Worm (Caenorhabditis elegans) whole organism, L2 larva: ENCODE results near the gene twk-34.

Experiments used
- F13H6.1 ChIP-seq: sonication (generic microtip); optimal IDR thresholded peaks from 2 replicates; lab custom pipeline; 2016; ENCODE audit warnings: missing genetic modification characterization, missing compliant biosample characterization
- R02D3.7 ChIP-seq: fragments of 150-350 bp; optimal IDR thresholded peaks from 2 replicates; lab custom pipeline; 2014; ENCODE audit warnings: missing biosample characterization, missing genetic modification characterization
- alr-1 ChIP-seq: fragments of 150-350 bp; optimal IDR thresholded peaks from 2 replicates; lab custom pipeline; 2014; ENCODE audit warnings: missing biosample characterization, missing genetic modification characterization
- aly-2 ChIP-seq: fragments of 150-350 bp; optimal IDR thresholded peaks from 2 replicates; lab custom pipeline; 2014; ENCODE audit warnings: missing biosample characterization, missing genetic modification characterization
- ceh-16 ChIP-seq: fragments of 150-350 bp; optimal IDR thresholded peaks from 2 replicates; lab custom pipeline; 2014; ENCODE audit warnings: missing biosample characterization, missing genetic modification characterization
- ceh-82 ChIP-seq: fragments of 150-350 bp; optimal IDR thresholded peaks from 2 replicates; lab custom pipeline; 2014; ENCODE audit warnings: missing biosample characterization, missing genetic modification characterization
- crh-2 ChIP-seq: sonication (generic microtip); optimal IDR thresholded peaks from 2 replicates; lab custom pipeline; 2017; ENCODE audit warnings: missing biosample characterization, missing genetic modification characterization
- dmd-4 ChIP-seq: sonication (generic microtip); optimal IDR thresholded peaks from 2 replicates; lab custom pipeline; 2017; ENCODE audit warnings: missing biosample characterization, missing genetic modification characterization
- elt-3 ChIP-seq: sonication (generic microtip); optimal IDR thresholded peaks from 2 replicates; lab custom pipeline; 2017; ENCODE audit warnings: missing biosample characterization, missing genetic modification characterization
- fos-1 ChIP-seq: fragments of 150-350 bp; optimal IDR thresholded peaks from 2 replicates; lab custom pipeline; 2014; ENCODE audit warnings: missing biosample characterization, missing genetic modification characterization
- mab-5 ChIP-seq: fragments of 150-350 bp; optimal IDR thresholded peaks from 2 replicates; lab custom pipeline; 2014; ENCODE audit warnings: missing biosample characterization, missing genetic modification characterization
- nhr-12 ChIP-seq: fragments of 150-350 bp; optimal IDR thresholded peaks from 2 replicates; lab custom pipeline; 2014; ENCODE audit warnings: missing biosample characterization, missing genetic modification characterization
- nhr-23 ChIP-seq: fragments of 150-350 bp; optimal IDR thresholded peaks from 2 replicates; lab custom pipeline; 2014; ENCODE audit warnings: missing biosample characterization, missing genetic modification reagents, missing genetic modification characterization
- nhr-6 ChIP-seq: fragments of 150-350 bp; optimal IDR thresholded peaks from 2 replicates; lab custom pipeline; 2014; ENCODE audit warnings: missing biosample characterization, missing genetic modification characterization
- sma-9 ChIP-seq, 2 experiments: fragments of 150-350 bp in 1 of 2; sonication (generic microtip) in 1 of 2; optimal IDR thresholded peaks; 2 replicates each; lab custom pipeline; 2014 to 2016; ENCODE audit warnings: missing genetic modification characterization in 2 of 2, mild to moderate bottlenecking in 1 of 2, missing biosample characterization in 1 of 2, missing compliant biosample characterization in 1 of 2, missing genetic modification reagents in 1 of 2, moderate library complexity in 1 of 2
- unc-39 ChIP-seq: fragments of 150-350 bp; optimal IDR thresholded peaks from 2 replicates; lab custom pipeline; 2014; ENCODE audit warnings: missing biosample characterization, missing genetic modification characterization
- unc-55 ChIP-seq: fragments of 150-350 bp; sonication (generic microtip); optimal IDR thresholded peaks from 3 replicates; lab custom pipeline; 2014; ENCODE audit warnings: missing biosample characterization, missing genetic modification reagents, missing genetic modification characterization
- zag-1 ChIP-seq: fragments of 150-350 bp; optimal IDR thresholded peaks from 2 replicates; lab custom pipeline; 2014; ENCODE audit warnings: missing biosample characterization, missing genetic modification characterization
- ztf-1 ChIP-seq: fragments of 200-800 bp; sonication (Bioruptor generic); conservative IDR thresholded peaks from 2 replicates; pipeline ENCODE4 v1.3.6; 2022; ENCODE audit warnings: missing genetic modification characterization, missing compliant biosample characterization
- ztf-11 ChIP-seq: sonication (generic microtip); optimal IDR thresholded peaks from 2 replicates; lab custom pipeline; 2017; ENCODE audit warnings: missing biosample characterization, missing genetic modification characterization
- ztf-4 ChIP-seq: fragments of 150-350 bp; optimal IDR thresholded peaks from 2 replicates; lab custom pipeline; 2014; ENCODE audit warnings: missing biosample characterization, missing genetic modification characterization

twk-34 gene

DNA sequence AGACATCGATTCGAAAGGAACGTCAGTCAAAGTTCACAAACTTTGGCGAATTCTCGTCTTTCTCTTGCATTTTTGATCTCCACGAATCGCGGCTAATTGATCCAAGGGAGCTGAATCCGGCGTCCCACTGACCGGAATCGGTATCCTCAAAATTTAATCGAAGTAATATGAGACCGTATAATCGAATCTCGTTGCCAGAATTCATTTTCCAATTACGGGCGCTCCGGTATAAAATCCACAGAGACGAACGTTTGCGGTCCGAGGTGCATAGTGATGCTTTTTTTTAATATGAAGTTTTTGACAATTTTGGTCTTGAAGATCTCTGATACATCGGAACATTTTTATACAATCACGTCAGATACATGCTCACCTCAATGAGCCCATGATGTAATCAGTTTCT is 52.9 kb downstream of the twk-34 start:
- TF ChIP-seq ztf-4 (tag; lab: Kevin White, UChicago) (no peak), unc-39 (tag; lab: Kevin White, UChicago) (no peak), sma-9 (GFP tag; optimal IDR thresholded peaks at IDR 0.05; lab: Kevin White, UChicago) (no peak), sma-9 (tag; optimal IDR thresholded peaks at IDR 0.05; lab: Kevin White, UChicago) (no peak), R02D3.7 (tag; lab: Kevin White, UChicago) (no peak), ztf-11 (tag; lab: Kevin White, UChicago) (no peak), crh-2 (tag; lab: Kevin White, UChicago) (no peak), ceh-82 (tag; lab: Kevin White, UChicago) (no peak), alr-1 (tag; lab: Kevin White, UChicago) (no peak), nhr-6 (tag; lab: Kevin White, UChicago) (no peak), ztf-1 (GFP tag; lab: Robert Waterston, UW) (no peak), unc-55 (no peak), zag-1 (tag; lab: Kevin White, UChicago) (no peak), fos-1 (tag; lab: Kevin White, UChicago) (no peak), dmd-4 (no peak), F13H6.1 (tag; lab: Kevin White, UChicago) (no peak), aly-2 (no peak), nhr-23 (tag; lab: Kevin White, UChicago) (no peak)

DNA sequence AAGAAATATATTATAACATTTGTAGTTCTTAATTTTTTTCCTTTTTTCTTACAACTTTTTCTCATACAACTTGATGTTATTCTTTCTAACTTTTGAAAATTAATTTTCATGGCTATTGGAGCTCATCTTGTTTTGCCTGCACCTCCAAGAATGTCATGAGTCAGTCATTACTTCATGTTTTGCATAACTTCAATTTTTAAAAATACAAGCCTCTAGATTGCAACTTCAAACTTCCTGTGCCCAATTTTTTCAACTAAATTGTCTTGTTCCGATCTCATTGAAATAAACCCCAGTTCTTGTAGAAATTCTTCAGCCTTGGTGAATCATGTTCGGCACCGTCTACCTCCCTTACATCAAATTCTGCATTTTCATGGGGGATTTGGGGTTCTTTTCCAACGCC is 53.7 kb downstream of the twk-34 start, which contains the start of gene str-9:
TSS of gene str-9 (plus strand) at position 301 of the 400 bp plus-strand sequence.
- TF ChIP-seq mab-5 (no peak), ceh-16 (no peak), crh-2 (tag; lab: Kevin White, UChicago) (no peak), elt-3 (tag; lab: Kevin White, UChicago) (no peak), nhr-12 (tag; lab: Kevin White, UChicago) (no peak)
- TF ChIP-seq, all 48 proteins: peak for 0
